Fruit fly (Drosophila melanogaster): ENCODE results near the gene CG34116.

Gene CG34116

dm6 chr3L:19805895-19806294 is at the start of gene CG34116:
Gene CG34116 (minus strand): TSS chr3L:19806036.
- TF ChIP-seq Snoo (tag; optimal IDR thresholded peaks at IDR 0.05) (no peak), fd96Ca (GFP tag; IDR thresholded peaks at IDR 0.05) (no peak), CG10348 (GFP tag; IDR thresholded peaks at IDR 0.05) (no peak), D1 (tag; optimal IDR thresholded peaks at IDR 0.05) (no peak), CG34367 (tag; optimal IDR thresholded peaks at IDR 0.05) (no peak), CG9948 (tag; optimal IDR thresholded peaks at IDR 0.05) (no peak), CG13204 (GFP tag; optimal IDR thresholded peaks at IDR 0.05) (no peak), rn (GFP tag; IDR thresholded peaks at IDR 0.05) (no peak), CG4496 (GFP tag; IDR thresholded peaks at IDR 0.05) (no peak), CG12605 (GFP tag; IDR thresholded peaks at IDR 0.05) (no peak), EcR (GFP tag; optimal IDR thresholded peaks at IDR 0.05) (no peak), CG14655 (GFP tag; optimal IDR thresholded peaks at IDR 0.05) (no peak), gl (tag; optimal IDR thresholded peaks at IDR 0.05) (no peak), Ets98B (GFP tag; IDR thresholded peaks at IDR 0.05) (no peak), CG15710 (tag; optimal IDR thresholded peaks at IDR 0.05) (no peak)

DNA sequence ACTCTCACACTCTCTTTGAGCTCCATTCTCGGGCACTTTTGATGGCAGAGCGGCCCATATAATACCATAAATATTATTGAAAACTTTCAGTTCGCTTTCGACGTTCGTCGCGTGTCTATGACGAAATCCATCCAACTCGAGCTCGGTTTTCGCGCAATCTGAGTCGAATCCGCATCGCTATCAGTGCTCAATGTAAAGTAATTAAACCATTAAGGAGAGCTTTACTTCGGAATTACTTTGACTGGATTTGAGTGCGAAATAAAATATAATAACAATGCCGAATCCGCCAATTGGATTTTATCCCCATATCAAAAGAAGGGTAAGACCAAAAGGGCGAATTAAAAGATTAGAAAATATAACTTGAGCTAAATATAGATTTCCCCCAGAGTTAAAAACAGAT is 42.2 kb upstream of the CG34116 start:
- TF ChIP-seq D1 (tag; optimal IDR thresholded peaks at IDR 0.05) (no peak), CG4496 (GFP tag; IDR thresholded peaks at IDR 0.05) (0 out of 3 replicates have a peak, but pooled peaks have one; percentile 22)

DNA sequence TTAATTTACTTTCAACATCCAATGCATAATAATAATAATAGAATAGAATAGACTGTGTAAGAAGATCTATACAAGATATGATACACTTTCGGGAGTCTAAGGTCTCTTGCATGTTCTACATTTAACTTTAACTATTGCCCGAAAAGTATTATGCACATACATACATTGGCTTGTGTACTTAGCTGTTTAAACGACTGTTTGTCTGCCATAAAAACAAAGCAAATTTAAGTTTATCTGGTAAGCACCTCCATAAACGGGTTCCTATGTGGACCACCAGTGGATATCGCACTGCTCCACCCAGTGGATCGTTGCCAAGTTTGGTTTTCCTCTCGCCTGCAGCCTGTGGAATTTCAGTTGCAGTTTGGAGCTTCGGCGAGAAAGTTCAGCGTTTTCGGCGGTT is 41.1 kb upstream of the CG34116 start:
- TF ChIP-seq Ets98B (GFP tag; IDR thresholded peaks at IDR 0.05) (0 out of 2 replicates have a peak, but pooled peaks have one; percentile 20), rn (GFP tag; IDR thresholded peaks at IDR 0.05) (no peak)

dm6 chr3L:19845907-19846301 is 40.1 kb upstream of the CG34116 start:
- TF ChIP-seq D1 (tag; optimal IDR thresholded peaks at IDR 0.05) (no peak), CG14655 (GFP tag; optimal IDR thresholded peaks at IDR 0.05) (no peak), fd96Ca (GFP tag; IDR thresholded peaks at IDR 0.05) (no peak), Pif1A (GFP tag; optimal IDR thresholded peaks at IDR 0.05) (no peak), CG4496 (GFP tag; IDR thresholded peaks at IDR 0.05) (no peak), CG17806 (tag; optimal IDR thresholded peaks at IDR 0.05) (no peak), CG15710 (tag; optimal IDR thresholded peaks at IDR 0.05) (no peak), EcR (GFP tag; optimal IDR thresholded peaks at IDR 0.05) (no peak), CG8159 (tag; optimal IDR thresholded peaks at IDR 0.05) (no peak), rn (GFP tag; IDR thresholded peaks at IDR 0.05) (no peak), Ets98B (GFP tag; IDR thresholded peaks at IDR 0.05) (no peak), CG12605 (GFP tag; IDR thresholded peaks at IDR 0.05) (no peak), CG34367 (tag; optimal IDR thresholded peaks at IDR 0.05) (no peak), CG8301 (tag; optimal IDR thresholded peaks at IDR 0.05) (no peak), CG9948 (tag; optimal IDR thresholded peaks at IDR 0.05) (no peak), Snoo (tag; optimal IDR thresholded peaks at IDR 0.05) (no peak)

DNA sequence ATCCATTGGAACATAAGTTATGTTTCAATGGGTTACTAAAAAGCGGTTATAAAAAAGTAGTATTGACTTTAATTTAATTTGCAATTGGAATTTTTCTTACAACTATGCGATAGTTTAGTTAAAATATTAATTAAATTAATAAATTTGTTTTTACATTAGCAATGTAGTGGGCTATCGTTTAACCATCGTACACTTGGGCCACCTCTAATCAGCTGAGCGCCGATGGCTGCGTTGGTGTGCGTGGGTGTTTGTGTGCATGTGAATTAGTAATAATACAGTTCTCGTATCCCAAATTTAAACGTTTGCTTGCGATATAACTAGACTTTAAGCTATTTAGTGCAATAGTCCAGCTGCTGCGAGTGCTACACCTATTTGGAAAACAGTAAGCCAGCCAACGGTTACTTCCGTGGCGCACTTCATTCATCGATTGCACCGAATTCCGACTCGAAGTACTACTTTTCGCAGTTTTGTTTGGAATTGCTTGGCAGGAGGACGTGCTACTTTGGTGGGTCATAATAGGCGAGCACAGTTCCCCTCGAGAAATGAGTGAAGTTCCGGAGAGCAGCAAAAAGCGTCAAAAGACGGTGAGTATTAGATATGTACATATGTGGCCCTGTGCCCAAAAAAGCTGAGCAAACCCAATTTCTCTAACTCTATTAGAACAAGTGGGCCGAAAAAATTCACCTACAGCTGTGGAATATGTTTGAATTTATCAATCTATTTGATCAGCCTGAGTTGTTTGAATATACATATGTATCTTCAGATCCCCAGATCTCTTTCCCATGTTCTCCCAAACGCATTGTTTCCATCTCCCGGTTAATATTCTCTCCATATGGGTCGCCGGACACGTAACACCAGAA is 39.4 kb upstream of the CG34116 start, which contains the start of gene Papss:
Papss (plus strand) TSS at position 247 of the 860 bp plus-strand sequence.
- TF ChIP-seq CG17806 (tag; optimal IDR thresholded peaks at IDR 0.05) (no peak), Ets98B (GFP tag; IDR thresholded peaks at IDR 0.05) (peak; percentile 36; the same call in 1 of the 2 replicates), CG4496 (GFP tag; IDR thresholded peaks at IDR 0.05) (peak; percentile 13; the same call in 1 of the 3 replicates)

DNA sequence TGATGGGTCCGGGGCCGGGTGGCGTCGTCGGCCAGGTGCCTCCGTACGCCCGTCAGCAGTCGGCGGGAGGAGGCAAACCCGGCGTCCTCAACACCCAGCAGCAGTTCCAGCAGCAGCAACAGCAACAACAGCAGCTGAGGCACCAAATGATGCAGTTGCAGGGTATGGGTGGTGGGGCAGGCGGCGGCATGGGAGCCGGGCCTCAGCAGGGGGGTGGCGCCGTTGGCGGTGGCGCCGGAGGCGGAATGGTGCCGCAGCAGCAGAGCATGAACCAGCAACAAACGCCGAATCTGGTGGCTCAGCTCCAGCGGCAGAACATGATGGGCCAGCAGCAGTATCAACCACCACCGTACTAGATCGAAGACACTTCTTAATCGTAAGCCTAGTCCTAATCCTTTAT is 38.7 kb upstream of the CG34116 start:
- TF ChIP-seq CG14655 (GFP tag; optimal IDR thresholded peaks at IDR 0.05) (no peak), EcR (GFP tag; optimal IDR thresholded peaks at IDR 0.05) (no peak), CG8301 (tag; optimal IDR thresholded peaks at IDR 0.05) (no peak), CG17806 (tag; optimal IDR thresholded peaks at IDR 0.05) (no peak), CG9948 (tag; optimal IDR thresholded peaks at IDR 0.05) (no peak), Snoo (tag; optimal IDR thresholded peaks at IDR 0.05) (no peak), CG4496 (GFP tag; IDR thresholded peaks at IDR 0.05) (no peak), CG13204 (GFP tag; optimal IDR thresholded peaks at IDR 0.05) (no peak), CG12605 (GFP tag; IDR thresholded peaks at IDR 0.05) (no peak), D1 (tag; optimal IDR thresholded peaks at IDR 0.05) (no peak), CG8159 (tag; optimal IDR thresholded peaks at IDR 0.05) (no peak), CG32121 (GFP tag; IDR thresholded peaks at IDR 0.05) (no peak), Pif1B (GFP tag; optimal IDR thresholded peaks at IDR 0.05) (no peak), CG10348 (GFP tag; IDR thresholded peaks at IDR 0.05) (no peak), gl (tag; optimal IDR thresholded peaks at IDR 0.05) (no peak)

- TF ChIP-seq CG14655 (GFP tag; optimal IDR thresholded peaks at IDR 0.05) (no peak), CG15710 (tag; optimal IDR thresholded peaks at IDR 0.05) (no peak), D1 (tag; optimal IDR thresholded peaks at IDR 0.05) (no peak), fd96Ca (GFP tag; IDR thresholded peaks at IDR 0.05) (no peak), EcR (GFP tag; optimal IDR thresholded peaks at IDR 0.05) (no peak)
Measured at dm6 chr3L:19836375-19836937, 30.6 kb upstream of the CG34116 start, which contains the start of gene kto. Gene kto (plus strand): TSS chr3L:19836614.

Data from whole organism, pupa.